Worm (Caenorhabditis elegans): ENCODE results near the gene K09E2.1.
A peak's percentile ranks its signal among the peaks of the same experiment; 100 is the strongest.

K09E2.1 gene

DNA sequence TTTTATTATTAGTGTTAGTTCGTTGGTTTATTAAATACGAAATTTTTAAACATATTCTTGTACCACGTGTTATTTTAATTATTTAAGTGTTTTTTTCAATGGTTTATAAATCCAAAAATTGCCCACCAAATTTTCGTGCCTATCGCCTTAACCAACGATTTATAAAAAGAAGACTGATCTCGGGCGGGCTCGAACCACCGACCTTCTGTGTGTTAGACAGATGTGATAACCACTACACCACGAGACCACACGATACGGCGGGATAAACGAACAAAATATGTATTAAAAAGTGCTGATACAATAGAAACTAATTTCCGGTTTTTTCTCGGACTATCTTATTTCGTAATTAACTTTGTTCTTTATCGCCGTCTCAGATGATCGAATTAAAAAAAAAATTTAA, 31.2 kb upstream of the K09E2.1 start (continued):
- TF ChIP-seq cebp-1 (GFP tag; IDR thresholded peaks at IDR 0.05), result no peak
- TF ChIP-seq cebp-1 (tag; optimal IDR thresholded peaks at IDR 0.05), result no peak
- no peak for TF ChIP-seq K11D2.4 (GFP tag; IDR thresholded peaks at IDR 0.05)
- TF ChIP-seq Y56A3A.18 (GFP tag; IDR thresholded peaks at IDR 0.05), result no peak
- peak; percentile 23 for TF ChIP-seq lsl-1 (GFP tag; optimal IDR thresholded peaks at IDR 0.05)
- TF ChIP-seq hlh-12 (tag; optimal IDR thresholded peaks at IDR 0.05), result peak; percentile 17
- TF ChIP-seq lin-35 (GFP tag; optimal IDR thresholded peaks at IDR 0.05), result peak in 1 of 3 experiments; percentile 23
- no peak for TF ChIP-seq tbx-9 (tag; optimal IDR thresholded peaks at IDR 0.05; ENCODE audit: borderline replicate concordance)
- no peak for TF ChIP-seq ceh-91 (GFP tag; IDR thresholded peaks at IDR 0.05)
- TF ChIP-seq chd-7 (tag; optimal IDR thresholded peaks at IDR 0.05), result peak; percentile 24
- peak; percentile 18 for TF ChIP-seq nhr-80 (tag; optimal IDR thresholded peaks at IDR 0.05)
- TF ChIP-seq gei-17 (GFP tag; optimal IDR thresholded peaks at IDR 0.05), result no peak
- TF ChIP-seq mxl-1 (tag; optimal IDR thresholded peaks at IDR 0.05), result peak; percentile 3
- TF ChIP-seq ets-4 (GFP tag; optimal IDR thresholded peaks at IDR 0.05), result no peak
- no peak for TF ChIP-seq aptf-2 (GFP tag; conservative IDR thresholded peaks at IDR 0.05)
- no peak for TF ChIP-seq sptf-2 (GFP tag; optimal IDR thresholded peaks at IDR 0.05)
- TF ChIP-seq lin-40 (tag; optimal IDR thresholded peaks at IDR 0.05), result peak; percentile 39
- peak; percentile 79; the same call in 1 of the 2 replicates for TF ChIP-seq ztf-25 (GFP tag; IDR thresholded peaks at IDR 0.05)
- TF ChIP-seq rec-8 (tag; optimal IDR thresholded peaks at IDR 0.05), result peak; percentile 36 to 48
- TF ChIP-seq F39B2.1 (GFP tag; IDR thresholded peaks at IDR 0.05), result no peak
- TF ChIP-seq ztf-22 (GFP tag; optimal IDR thresholded peaks at IDR 0.05), result peak; percentile 18
- no peak for TF ChIP-seq bed-1 (GFP tag; IDR thresholded peaks at IDR 0.05)
- TF ChIP-seq nfya-2 (GFP tag; IDR thresholded peaks at IDR 0.05), result no peak
- 0 out of 2 replicates have a peak, but pooled peaks have one; percentile 52 for TF ChIP-seq cebp-2 (GFP tag; IDR thresholded peaks at IDR 0.05)
- peak; percentile 57 for TF ChIP-seq snpc-3.4 (tag; optimal IDR thresholded peaks at IDR 0.05)
- TF ChIP-seq egl-18 (GFP tag; IDR thresholded peaks at IDR 0.05), result no peak
- no peak for TF ChIP-seq dpff-1 (tag; optimal IDR thresholded peaks at IDR 0.05)
- TF ChIP-seq rpc-1 (optimal IDR thresholded peaks at IDR 0.05), result peak; percentile 93
- peak; percentile 95 for TF ChIP-seq rpc-1 (tag; optimal IDR thresholded peaks at IDR 0.05)
- TF ChIP-seq pha-4 (tag; optimal IDR thresholded peaks at IDR 0.05), result no peak
- peak; percentile 69 for TF ChIP-seq B0035.1 (tag; optimal IDR thresholded peaks at IDR 0.05)
- TF ChIP-seq aptf-3 (GFP tag; IDR thresholded peaks at IDR 0.05), result no peak
- no peak for TF ChIP-seq xnd-1 (tag; optimal IDR thresholded peaks at IDR 0.05)
- 0 out of 2 replicates have a peak, but pooled peaks have one; percentile 9 for TF ChIP-seq Y67H2A.10 (GFP tag; conservative IDR thresholded peaks at IDR 0.05)
- TF ChIP-seq unc-130 (GFP tag; optimal IDR thresholded peaks at IDR 0.05), result peak; percentile 20
- TF ChIP-seq lin-26 (GFP tag; IDR thresholded peaks at IDR 0.05), result peak; percentile 88
- no peak for TF ChIP-seq egrh-3 (GFP tag; IDR thresholded peaks at IDR 0.05)
- peak; percentile 65 for TF ChIP-seq nhr-90 (tag; optimal IDR thresholded peaks at IDR 0.05)
- peak; percentile 18 for TF ChIP-seq ceh-79 (tag; optimal IDR thresholded peaks at IDR 0.05)
- no peak for TF ChIP-seq ccch-3 (GFP tag; optimal IDR thresholded peaks at IDR 0.05)
- peak; percentile 33 for TF ChIP-seq ceh-100 (GFP tag; IDR thresholded peaks at IDR 0.05)
- TF ChIP-seq F49E8.2 (tag; optimal IDR thresholded peaks at IDR 0.05; ENCODE audit: insufficient read depth), result no peak
- no peak for TF ChIP-seq nhr-179 (tag; optimal IDR thresholded peaks at IDR 0.05)
- TF ChIP-seq zfh-2 (GFP tag; conservative IDR thresholded peaks at IDR 0.05), result no peak
- TF ChIP-seq madf-3 (GFP tag; IDR thresholded peaks at IDR 0.05), result no peak
- no peak for TF ChIP-seq hsf-1 (GFP tag; IDR thresholded peaks at IDR 0.05)
- TF ChIP-seq ama-1 (optimal IDR thresholded peaks at IDR 0.05), result no peak
- TF ChIP-seq ama-1 (GFP tag; optimal IDR thresholded peaks at IDR 0.05), result peak; percentile 7 to 68
- TF ChIP-seq madf-8 (GFP tag; conservative IDR thresholded peaks at IDR 0.05), result no peak
- TF ChIP-seq T07F8.4 (tag; optimal IDR thresholded peaks at IDR 0.05), result peak; percentile 38

Measured in whole organism, young adult.